Fruit fly (Drosophila melanogaster) whole organism, adult: ENCODE results near the gene CG14154.

Source experiments
- CG1620 ChIP-seq: fragments of 200-800 bp; sonication (Bioruptor generic); optimal IDR thresholded peaks from 2 replicates; lab custom pipeline; 2016; ENCODE audit warnings: missing biosample characterization, missing genetic modification characterization
- bab1 ChIP-seq: fragments of 200-800 bp; sonication (Bioruptor generic); optimal IDR thresholded peaks from 3 replicates; lab custom pipeline; 2019; ENCODE audit warnings: missing biosample characterization, mild to moderate bottlenecking, missing genetic modification characterization, moderate library complexity
- pad ChIP-seq: fragments of 200-800 bp; sonication (Bioruptor generic); optimal IDR thresholded peaks from 3 replicates; lab custom pipeline; 2017; ENCODE audit warnings: missing biosample characterization, missing genetic modification characterization, mild to moderate bottlenecking, moderate library complexity, missing genetic modification reagents
- toe ChIP-seq: fragments of 200-800 bp; sonication (Bioruptor generic); optimal IDR thresholded peaks from 2 replicates; lab custom pipeline; 2016; ENCODE audit warnings: missing biosample characterization, missing genetic modification characterization

- TF ChIP-seq pad (GFP tag; lab: Kevin White, UChicago) (no peak), CG1620 (no peak), bab1 (GFP tag; lab: Kevin White, UChicago) (no peak), toe (GFP tag; lab: Kevin White, UChicago) (no peak)
Observed at dm6 chr3L:10659993-10660743, 18.5 kb downstream of the CG14154 start.
